Worm (Caenorhabditis elegans): Measurements from ENCODE around the gene cyp-25A1.

cyp-25A1 gene

ce11 chrIII:3803113-3803512 is 29.3 kb upstream of the cyp-25A1 start:
- TF ChIP-seq fkh-10 (GFP tag; optimal IDR thresholded peaks at IDR 0.05), result no peak
- TF ChIP-seq ceh-82 (tag; optimal IDR thresholded peaks at IDR 0.05), result no peak
- no peak for TF ChIP-seq nhr-12 (tag; optimal IDR thresholded peaks at IDR 0.05)
- TF ChIP-seq nhr-237 (tag; optimal IDR thresholded peaks at IDR 0.05), result no peak
- TF ChIP-seq sea-2 (GFP tag; optimal IDR thresholded peaks at IDR 0.05), result no peak
- no peak for TF ChIP-seq mml-1 (tag; optimal IDR thresholded peaks at IDR 0.05)
- no peak for TF ChIP-seq mdl-1 (tag; optimal IDR thresholded peaks at IDR 0.05)
- no peak for TF ChIP-seq ztf-11 (tag; optimal IDR thresholded peaks at IDR 0.05)
- no peak for TF ChIP-seq nhr-25 (tag; optimal IDR thresholded peaks at IDR 0.05)
- no peak for TF ChIP-seq nhr-77 (tag; optimal IDR thresholded peaks at IDR 0.05)
- TF ChIP-seq ama-1 (optimal IDR thresholded peaks at IDR 0.05), result no peak
- TF ChIP-seq fos-1 (tag; optimal IDR thresholded peaks at IDR 0.05), result no peak
- TF ChIP-seq eor-1 (tag; optimal IDR thresholded peaks at IDR 0.05), result no peak
- no peak for TF ChIP-seq skn-1 (tag; optimal IDR thresholded peaks at IDR 0.05)

- TF ChIP-seq zag-1 (tag; optimal IDR thresholded peaks at IDR 0.05), result no peak
Observed at ce11 chrIII:3804422-3804821, 28.0 kb upstream of the cyp-25A1 start, which contains the start of gene xbx-5. Gene xbx-5 (minus strand): TSS chrIII:3804477.

ce11 chrIII:3806883-3807282 is 25.5 kb upstream of the cyp-25A1 start:
- TF ChIP-seq hmg-11 (tag; optimal IDR thresholded peaks at IDR 0.05), result no peak
- TF ChIP-seq unc-39 (tag; optimal IDR thresholded peaks at IDR 0.05), result no peak
- no peak for TF ChIP-seq ceh-16 (tag; optimal IDR thresholded peaks at IDR 0.05)
- TF ChIP-seq nhr-12 (tag; optimal IDR thresholded peaks at IDR 0.05), result no peak
- TF ChIP-seq nhr-77 (tag; optimal IDR thresholded peaks at IDR 0.05), result no peak
- TF ChIP-seq daf-12 (tag; optimal IDR thresholded peaks at IDR 0.05), result no peak
- no peak for TF ChIP-seq nhr-67 (tag; optimal IDR thresholded peaks at IDR 0.05)
- TF ChIP-seq skn-1 (tag; optimal IDR thresholded peaks at IDR 0.05), result no peak
- no peak for TF ChIP-seq fos-1 (tag; optimal IDR thresholded peaks at IDR 0.05)
- TF ChIP-seq fkh-10 (GFP tag; optimal IDR thresholded peaks at IDR 0.05), result no peak
- no peak for TF ChIP-seq nhr-23 (tag; optimal IDR thresholded peaks at IDR 0.05)

DNA sequence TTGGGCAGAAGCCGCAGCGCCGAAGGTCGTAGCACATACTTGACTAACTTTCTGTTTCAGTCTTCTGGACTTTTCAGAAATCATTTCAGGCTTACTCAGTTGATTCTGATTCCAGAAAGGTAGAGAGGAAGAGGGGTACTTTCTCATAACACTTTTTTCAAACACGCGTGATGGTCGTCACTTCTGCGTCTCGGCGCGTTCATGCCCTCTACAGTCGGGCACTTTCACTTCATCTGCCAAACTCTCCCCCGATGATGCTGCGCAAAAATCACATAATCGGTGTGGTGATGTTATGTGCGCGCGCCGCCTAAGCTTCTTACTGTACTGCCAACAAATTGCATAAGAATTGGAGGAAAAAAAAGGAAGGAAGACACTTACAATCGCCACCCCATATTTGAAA is 24.8 kb upstream of the cyp-25A1 start:
- peak; percentile 74 for TF ChIP-seq nhr-25 (tag; optimal IDR thresholded peaks at IDR 0.05)
- no peak for TF ChIP-seq elt-2 (tag; optimal IDR thresholded peaks at IDR 0.05)
- TF ChIP-seq nhr-28 (tag; optimal IDR thresholded peaks at IDR 0.05), result no peak
- peak; percentile 1 for TF ChIP-seq nhr-43 (tag; optimal IDR thresholded peaks at IDR 0.05; ENCODE audit: poor library complexity, severe bottlenecking)
- no peak for TF ChIP-seq snpc-4 (tag; optimal IDR thresholded peaks at IDR 0.05)
- TF ChIP-seq nhr-237 (tag; optimal IDR thresholded peaks at IDR 0.05), result no peak

ce11 chrIII:3809008-3809407 is 23.4 kb upstream of the cyp-25A1 start, which contains the start of gene toh-1:
Gene toh-1 (minus strand): TSS chrIII:3809030.
- TF ChIP-seq skn-1 (tag; optimal IDR thresholded peaks at IDR 0.05) (no peak), nhr-25 (tag; optimal IDR thresholded peaks at IDR 0.05) (peak; percentile 22), daf-12 (tag; optimal IDR thresholded peaks at IDR 0.05) (no peak), nhr-23 (tag; optimal IDR thresholded peaks at IDR 0.05) (peak; percentile 31), ama-1 (optimal IDR thresholded peaks at IDR 0.05) (peak; percentile 29)

DNA sequence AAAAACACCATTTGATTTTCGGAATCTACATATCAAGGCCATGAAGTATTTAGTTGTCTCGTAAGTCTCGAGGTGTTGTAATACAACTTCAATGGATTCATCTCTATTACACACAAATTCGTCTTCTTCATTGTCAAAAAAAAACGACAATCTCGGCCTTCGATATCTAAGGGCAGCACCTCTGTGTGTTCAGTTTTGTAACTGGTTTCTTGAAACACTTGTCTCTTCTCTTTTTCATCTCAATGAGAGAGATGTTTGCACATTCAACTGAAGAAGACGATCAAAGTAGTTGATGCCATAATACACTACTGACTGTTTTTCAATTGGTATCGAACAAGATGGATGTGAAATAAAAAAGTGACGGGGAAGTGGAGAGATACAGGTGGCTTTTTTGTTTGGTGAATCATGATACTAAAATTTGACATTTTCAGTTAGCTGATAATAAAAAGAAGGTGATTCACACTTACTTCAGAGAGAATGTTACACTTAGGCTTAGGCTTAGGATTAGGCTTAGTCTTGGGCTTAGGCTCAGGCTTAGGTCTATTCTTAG is 20.9 kb upstream of the cyp-25A1 start:
- TF ChIP-seq ceh-9 (tag; optimal IDR thresholded peaks at IDR 0.05), result no peak
- TF ChIP-seq nhr-237 (tag; optimal IDR thresholded peaks at IDR 0.05), result no peak
- TF ChIP-seq nhr-43 (tag; optimal IDR thresholded peaks at IDR 0.05; ENCODE audit: poor library complexity, severe bottlenecking), result peak; percentile 17
- TF ChIP-seq elt-2 (tag; optimal IDR thresholded peaks at IDR 0.05), result no peak
- TF ChIP-seq ceh-16 (tag; optimal IDR thresholded peaks at IDR 0.05), result no peak
- TF ChIP-seq nhr-25 (tag; optimal IDR thresholded peaks at IDR 0.05), result peak; percentile 85

ce11 chrIII:3812369-3812993 is 19.9 kb upstream of the cyp-25A1 start:
- TF ChIP-seq nhr-237 (tag; optimal IDR thresholded peaks at IDR 0.05) (no peak), egl-27 (tag; optimal IDR thresholded peaks at IDR 0.05) (no peak), sea-2 (GFP tag; optimal IDR thresholded peaks at IDR 0.05) (no peak), elt-1 (tag; optimal IDR thresholded peaks at IDR 0.05) (peak; percentile 38), unc-39 (tag; optimal IDR thresholded peaks at IDR 0.05) (no peak), nhr-25 (tag; optimal IDR thresholded peaks at IDR 0.05) (peak; percentile 94), R02D3.7 (tag; optimal IDR thresholded peaks at IDR 0.05) (no peak), elt-3 (tag; optimal IDR thresholded peaks at IDR 0.05) (peak in 1 of 3 experiments; percentile 25), nfya-1 (tag; optimal IDR thresholded peaks at IDR 0.05; ENCODE audit: insufficient read depth) (peak; percentile 62)

All from whole organism, L3 larva.